Worm (Caenorhabditis elegans) whole organism, L1 larva: ENCODE measurements around the gene zag-1.

Experiments used
- aly-2 ChIP-seq: fragments of 150-350 bp; optimal IDR thresholded peaks from 2 replicates; lab custom pipeline; 2014; ENCODE audit warnings: missing biosample characterization, missing genetic modification characterization
- ces-1 ChIP-seq: fragments of 150-350 bp; optimal IDR thresholded peaks from 2 replicates; lab custom pipeline; 2014; ENCODE audit warnings: missing biosample characterization, missing genetic modification reagents, missing genetic modification characterization
- lin-14 ChIP-seq: fragments of 200-800 bp; sonication (Bioruptor generic); optimal IDR thresholded peaks from 2 replicates; lab custom pipeline; 2018; ENCODE audit warnings: mild to moderate bottlenecking, missing genetic modification characterization, moderate library complexity, missing compliant biosample characterization
- nhr-76 ChIP-seq: sonication (generic microtip); optimal IDR thresholded peaks from 2 replicates; lab custom pipeline; 2017; ENCODE audit warnings: missing biosample characterization, missing genetic modification characterization
- ztf-4 ChIP-seq: fragments of 150-350 bp; optimal IDR thresholded peaks from 2 replicates; lab custom pipeline; 2014; ENCODE audit warnings: missing biosample characterization, missing genetic modification characterization

ce11 chrIV:3832040-3832439, 23.6 kb upstream of the zag-1 start:
- no peak for TF ChIP-seq aly-2 (tag; lab: Kevin White, UChicago)
- no peak for TF ChIP-seq ztf-4 (tag; lab: Kevin White, UChicago)
- TF ChIP-seq lin-14 (GFP tag; lab: Kevin White, UChicago): no peak
- no peak for TF ChIP-seq nhr-76 (tag; lab: Kevin White, UChicago)
- no peak for TF ChIP-seq ces-1 (GFP tag; lab: Kevin White, UChicago)
